Worm (Caenorhabditis elegans): Measurements from ENCODE around the gene cfap-20.

cfap-20 gene

ce11 chrIII:3486055-3486454 lies 51.2 kb downstream of the cfap-20 start:
- TF ChIP-seq snpc-3.4 (tag; optimal IDR thresholded peaks at IDR 0.05): no peak
- TF ChIP-seq pha-4 (tag; optimal IDR thresholded peaks at IDR 0.05): no peak
- TF ChIP-seq B0019.2 (GFP tag; conservative IDR thresholded peaks at IDR 0.05): no peak
- TF ChIP-seq fkh-3 (tag; optimal IDR thresholded peaks at IDR 0.05): no peak
- TF ChIP-seq madf-8 (GFP tag; conservative IDR thresholded peaks at IDR 0.05): no peak
- TF ChIP-seq ceh-40 (GFP tag; IDR thresholded peaks at IDR 0.05): no peak
- TF ChIP-seq attf-5 (GFP tag; optimal IDR thresholded peaks at IDR 0.05): no peak
- TF ChIP-seq B0336.3 (GFP tag; IDR thresholded peaks at IDR 0.05): no peak
- TF ChIP-seq mes-4 (tag; optimal IDR thresholded peaks at IDR 0.05): no peak
- TF ChIP-seq lir-1 (GFP tag; conservative IDR thresholded peaks at IDR 0.05): no peak
- TF ChIP-seq madf-6 (GFP tag; IDR thresholded peaks at IDR 0.05): no peak
- TF ChIP-seq aptf-3 (GFP tag; IDR thresholded peaks at IDR 0.05): no peak
- no peak for TF ChIP-seq sptf-2 (GFP tag; optimal IDR thresholded peaks at IDR 0.05)

DNA sequence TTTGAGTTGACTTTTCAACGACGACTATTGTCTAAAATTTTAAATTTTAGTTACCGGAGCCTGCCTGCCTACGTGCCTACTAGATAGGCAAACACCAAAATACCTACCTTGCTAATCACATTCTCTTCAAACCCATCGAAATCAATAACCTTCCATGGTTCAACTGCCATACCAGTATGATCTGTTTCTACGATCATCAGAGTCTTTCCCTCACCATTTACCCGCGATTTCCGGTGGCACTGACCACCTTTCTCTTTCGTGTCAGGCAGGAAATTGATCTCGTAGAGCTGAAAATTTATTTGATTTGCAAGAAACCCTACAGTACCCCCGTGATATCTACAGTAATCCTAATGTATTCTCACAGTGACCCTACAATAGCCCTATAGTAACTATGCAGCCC lies 52.3 kb downstream of the cfap-20 start:
- TF ChIP-seq attf-3 (GFP tag; conservative IDR thresholded peaks at IDR 0.05) (no peak), nhr-27 (tag; optimal IDR thresholded peaks at IDR 0.05) (no peak), hrde-1 (tag; optimal IDR thresholded peaks at IDR 0.05; ENCODE audit: borderline replicate concordance) (no peak), lin-26 (GFP tag; IDR thresholded peaks at IDR 0.05) (no peak), zfh-2 (GFP tag; conservative IDR thresholded peaks at IDR 0.05) (no peak), B0019.2 (GFP tag; conservative IDR thresholded peaks at IDR 0.05) (no peak), K11D2.4 (GFP tag; IDR thresholded peaks at IDR 0.05) (no peak), ztf-18 (tag; optimal IDR thresholded peaks at IDR 0.05) (no peak), akir-1 (GFP tag; optimal IDR thresholded peaks at IDR 0.05) (no peak), pbrm-1 (GFP tag; IDR thresholded peaks at IDR 0.05) (no peak), lin-54 (GFP tag; optimal IDR thresholded peaks at IDR 0.05) (no peak), ztf-25 (GFP tag; IDR thresholded peaks at IDR 0.05) (no peak), ztf-22 (GFP tag; optimal IDR thresholded peaks at IDR 0.05) (no peak), sea-2 (GFP tag; IDR thresholded peaks at IDR 0.05) (no peak), dpl-1 (GFP tag; optimal IDR thresholded peaks at IDR 0.05) (no peak), madf-10 (tag; optimal IDR thresholded peaks at IDR 0.05) (no peak)

Data from whole organism, young adult.